Worm (Caenorhabditis elegans): Measurements from ENCODE around the gene shk-1.

DNA sequence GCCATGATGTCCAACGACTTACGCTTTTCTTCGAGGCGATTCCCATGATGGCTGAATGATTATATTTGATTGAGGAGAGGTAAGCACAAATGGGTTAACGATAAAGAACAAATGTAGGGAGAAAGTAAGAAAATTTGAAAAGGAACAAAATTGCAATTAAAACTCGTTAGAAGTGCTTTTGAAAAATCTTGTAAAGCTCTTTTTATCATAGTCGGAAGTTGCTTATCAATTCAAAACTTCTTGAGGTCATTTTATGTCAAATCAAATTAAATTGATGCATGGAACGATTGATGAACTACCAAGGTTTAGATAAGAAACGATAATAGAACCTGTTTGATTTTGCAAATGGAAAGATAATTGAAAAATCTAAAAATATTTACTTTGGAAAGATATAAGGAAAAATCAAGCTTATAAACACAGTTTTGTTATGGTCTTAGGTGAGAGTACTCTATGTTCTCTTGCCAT lies 49.2 kb upstream of the shk-1 start, which contains the start of gene glt-5:
- TF ChIP-seq rbr-2 (tag; optimal IDR thresholded peaks at IDR 0.05) (no peak), hmg-1.1 (GFP tag; IDR thresholded peaks at IDR 0.05) (no peak), sdz-12 (GFP tag; optimal IDR thresholded peaks at IDR 0.05) (no peak), lin-15B (tag; optimal IDR thresholded peaks at IDR 0.05) (no peak)

Measured in whole organism, L4 larva.